Worm (Caenorhabditis elegans): ENCODE measurements around the gene hsp-12.6.

hsp-12.6 gene

DNA sequence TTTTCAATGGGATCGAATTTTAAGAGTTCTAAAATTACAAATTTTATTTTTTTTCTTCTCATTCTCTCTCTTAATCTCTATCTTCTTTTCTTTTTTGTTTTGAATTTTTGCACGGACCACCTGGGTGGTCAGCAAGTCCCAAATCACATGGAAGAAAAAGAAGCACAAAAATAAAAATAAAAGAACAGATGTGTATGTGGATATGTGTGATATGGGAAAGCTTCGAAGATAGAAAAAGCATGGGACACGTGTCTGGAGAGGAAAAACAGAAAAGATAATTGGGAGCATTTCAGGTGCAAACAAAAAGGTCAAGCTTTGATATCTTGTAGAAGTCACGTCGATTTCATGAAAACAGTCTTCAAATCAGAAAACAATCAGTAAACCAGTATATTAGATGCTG, at the start of gene hsp-12.6:
Gene hsp-12.6, minus strand, starts transcription at position 20 of the 400 bp plus-strand sequence.
- no peak for TF ChIP-seq ceh-82 (tag; optimal IDR thresholded peaks at IDR 0.05)
- no peak for TF ChIP-seq crh-2 (tag; optimal IDR thresholded peaks at IDR 0.05)
- no peak for TF ChIP-seq nhr-77 (tag; optimal IDR thresholded peaks at IDR 0.05)
- peak in 1 of 2 experiments; percentile 33 for TF ChIP-seq lsy-2 (tag; optimal IDR thresholded peaks at IDR 0.05)
- peak; percentile 69 for TF ChIP-seq sma-9 (GFP tag; optimal IDR thresholded peaks at IDR 0.05)
- TF ChIP-seq sma-9 (tag; optimal IDR thresholded peaks at IDR 0.05), result no peak
- peak; percentile 60 for TF ChIP-seq nhr-129 (tag; optimal IDR thresholded peaks at IDR 0.05)
- TF ChIP-seq snpc-4 (tag; optimal IDR thresholded peaks at IDR 0.05), result peak; percentile 32
- TF ChIP-seq lin-11 (tag; optimal IDR thresholded peaks at IDR 0.05), result no peak
- TF ChIP-seq C34F6.9 (tag; optimal IDR thresholded peaks at IDR 0.05), result peak; percentile 9
- no peak for TF ChIP-seq ztf-1 (GFP tag; conservative IDR thresholded peaks at IDR 0.05)
- TF ChIP-seq F13H6.1 (tag; optimal IDR thresholded peaks at IDR 0.05), result peak; percentile 47

DNA sequence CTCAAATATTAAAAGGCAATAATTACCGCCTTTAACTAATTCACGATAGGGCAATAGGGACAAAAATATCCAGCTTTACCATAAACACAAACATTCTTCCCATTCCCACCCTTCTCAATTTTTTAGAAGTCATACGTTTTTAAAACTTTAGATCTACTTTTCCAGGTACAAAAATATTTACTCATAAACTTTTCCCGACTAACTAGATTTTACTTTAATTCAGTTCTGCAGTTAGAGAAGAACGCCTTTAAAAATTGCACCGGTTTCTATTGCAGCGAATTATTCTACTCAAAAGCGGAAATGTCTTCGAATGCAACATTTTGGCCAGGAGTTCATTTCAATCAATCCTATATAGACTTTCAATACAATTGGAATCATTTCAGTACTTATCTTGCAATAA, 49.3 kb upstream of the hsp-12.6 start, which contains the start of gene sru-3:
Gene sru-3, plus strand, starts transcription at position 301 of the 400 bp plus-strand sequence.
- TF ChIP-seq elt-1 (tag; optimal IDR thresholded peaks at IDR 0.05) (no peak), alr-1 (tag; optimal IDR thresholded peaks at IDR 0.05) (no peak), nhr-23 (tag; optimal IDR thresholded peaks at IDR 0.05) (no peak), sma-9 (GFP tag; optimal IDR thresholded peaks at IDR 0.05) (no peak), sma-9 (tag; optimal IDR thresholded peaks at IDR 0.05) (no peak), snpc-4 (tag; optimal IDR thresholded peaks at IDR 0.05) (no peak), lin-13 (GFP tag; optimal IDR thresholded peaks at IDR 0.05) (no peak), nhr-21 (tag; optimal IDR thresholded peaks at IDR 0.05) (no peak), fos-1 (tag; optimal IDR thresholded peaks at IDR 0.05) (no peak), nhr-25 (tag; optimal IDR thresholded peaks at IDR 0.05) (no peak), ama-1 (optimal IDR thresholded peaks at IDR 0.05) (no peak), mbf-1 (tag; optimal IDR thresholded peaks at IDR 0.05) (no peak), ceh-16 (tag; optimal IDR thresholded peaks at IDR 0.05) (no peak), zag-1 (tag; optimal IDR thresholded peaks at IDR 0.05) (no peak), ZK546.5 (tag; optimal IDR thresholded peaks at IDR 0.05) (no peak), ceh-82 (tag; optimal IDR thresholded peaks at IDR 0.05) (no peak), sma-3 (GFP tag; optimal IDR thresholded peaks at IDR 0.05) (no peak), Y55F3AM.14 (GFP tag; optimal IDR thresholded peaks at IDR 0.05) (no peak), ztf-11 (tag; optimal IDR thresholded peaks at IDR 0.05) (no peak)

DNA sequence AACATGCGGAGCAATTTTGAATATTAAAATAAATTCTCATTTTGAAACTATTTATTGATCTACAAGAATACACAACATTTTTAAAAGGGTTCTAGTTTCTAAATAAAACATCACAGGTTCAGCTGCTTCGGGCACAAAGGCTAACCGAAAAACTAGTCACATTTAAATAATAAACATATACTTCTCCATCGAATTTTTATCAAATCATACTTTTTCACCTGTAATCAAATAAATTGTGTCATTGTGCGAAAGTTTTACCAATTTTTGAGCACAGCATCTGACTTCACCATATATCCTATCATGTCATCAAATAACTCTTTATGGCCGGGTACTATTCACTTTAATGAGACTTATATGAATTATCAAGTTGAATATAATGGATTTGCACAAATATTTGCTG, 43.3 kb upstream of the hsp-12.6 start, which contains the start of gene sru-6:
Gene sru-6, plus strand, starts transcription at position 301 of the 400 bp plus-strand sequence.
- TF ChIP-seq nhr-12 (tag; optimal IDR thresholded peaks at IDR 0.05) (no peak), nhr-6 (tag; optimal IDR thresholded peaks at IDR 0.05) (no peak), blmp-1 (tag; optimal IDR thresholded peaks at IDR 0.05; ENCODE audit: insufficient read depth) (no peak), ceh-16 (tag; optimal IDR thresholded peaks at IDR 0.05) (no peak), snpc-4 (tag; optimal IDR thresholded peaks at IDR 0.05) (no peak), unc-62 (GFP tag; optimal IDR thresholded peaks at IDR 0.05) (no peak), lin-11 (tag; optimal IDR thresholded peaks at IDR 0.05) (no peak), alr-1 (tag; optimal IDR thresholded peaks at IDR 0.05) (no peak), sma-3 (GFP tag; optimal IDR thresholded peaks at IDR 0.05) (no peak), sma-9 (GFP tag; optimal IDR thresholded peaks at IDR 0.05) (no peak), sma-9 (tag; optimal IDR thresholded peaks at IDR 0.05) (no peak), lsy-2 (tag; optimal IDR thresholded peaks at IDR 0.05) (no peak), nhr-10 (tag; optimal IDR thresholded peaks at IDR 0.05) (no peak), mab-5 (tag; optimal IDR thresholded peaks at IDR 0.05) (no peak), F13H6.1 (tag; optimal IDR thresholded peaks at IDR 0.05) (no peak), aly-2 (tag; optimal IDR thresholded peaks at IDR 0.05) (no peak), R02D3.7 (tag; optimal IDR thresholded peaks at IDR 0.05) (no peak)

DNA sequence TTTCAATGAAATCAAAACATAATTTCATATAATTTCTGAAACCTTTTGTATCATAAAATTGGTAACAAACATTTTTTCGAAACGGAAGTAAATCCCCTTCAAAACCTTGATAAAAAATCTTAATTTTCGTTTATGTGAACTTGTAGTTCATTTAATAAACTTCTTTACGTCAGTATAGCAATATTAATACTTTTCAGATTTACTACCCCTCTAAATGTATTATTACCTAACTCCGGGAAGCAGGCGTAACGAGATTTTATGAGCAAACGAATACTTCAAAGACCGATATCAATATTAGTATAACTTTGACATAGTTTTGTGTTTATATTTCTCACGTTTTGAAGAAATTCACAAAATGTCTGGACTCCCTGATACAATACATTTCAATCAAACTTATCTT, 41.3 kb upstream of the hsp-12.6 start, which contains the start of gene sru-1:
Gene sru-1, plus strand, starts transcription at position 301 of the 400 bp plus-strand sequence.
- no peak for TF ChIP-seq nhr-237 (tag; optimal IDR thresholded peaks at IDR 0.05)
- no peak for TF ChIP-seq nhr-12 (tag; optimal IDR thresholded peaks at IDR 0.05)
- no peak for TF ChIP-seq nhr-77 (tag; optimal IDR thresholded peaks at IDR 0.05)
- no peak for TF ChIP-seq nhr-6 (tag; optimal IDR thresholded peaks at IDR 0.05)
- no peak for TF ChIP-seq elt-3 (tag; optimal IDR thresholded peaks at IDR 0.05)
- TF ChIP-seq ZK546.5 (tag; optimal IDR thresholded peaks at IDR 0.05), result no peak
- TF ChIP-seq sma-9 (GFP tag; optimal IDR thresholded peaks at IDR 0.05), result no peak
- no peak for TF ChIP-seq sma-9 (tag; optimal IDR thresholded peaks at IDR 0.05)
- no peak for TF ChIP-seq mbf-1 (tag; optimal IDR thresholded peaks at IDR 0.05)
- no peak for TF ChIP-seq lin-39 (tag; optimal IDR thresholded peaks at IDR 0.05)
- no peak for TF ChIP-seq ztf-4 (tag; optimal IDR thresholded peaks at IDR 0.05)
- TF ChIP-seq lsy-2 (tag; optimal IDR thresholded peaks at IDR 0.05), result no peak
- no peak for TF ChIP-seq alr-1 (tag; optimal IDR thresholded peaks at IDR 0.05)
- no peak for TF ChIP-seq sma-3 (GFP tag; optimal IDR thresholded peaks at IDR 0.05)
- TF ChIP-seq elt-1 (tag; optimal IDR thresholded peaks at IDR 0.05), result no peak
- no peak for TF ChIP-seq skn-1 (tag; optimal IDR thresholded peaks at IDR 0.05)

All from whole organism, L2 larva.